Worm (Caenorhabditis elegans): Measurements from ENCODE around the gene tth-1.

ce11 chrX:8386068-8386851 is 37.3 kb downstream of the tth-1 start:
- TF ChIP-seq nhr-23 (tag; optimal IDR thresholded peaks at IDR 0.05) (no peak), nhr-237 (tag; optimal IDR thresholded peaks at IDR 0.05) (no peak)

Measured in whole organism, L2 larva.